Worm (Caenorhabditis elegans) whole organism, L4 larva: ENCODE data around the gene dnj-20.

Experiments
- D1046.2 ChIP-seq: fragments of 200-800 bp; sonication (Bioruptor generic); IDR thresholded peaks from 2 replicates; pipeline ENCODE4 v1.3.6; 2022; ENCODE audit warnings: missing genetic modification characterization, missing compliant biosample characterization
- F10B5.3 ChIP-seq: sonication (generic microtip); optimal IDR thresholded peaks from 2 replicates; lab custom pipeline; 2016; ENCODE audit warnings: mild to moderate bottlenecking, missing genetic modification characterization, missing compliant biosample characterization
- F44E2.7 ChIP-seq: fragments of 200-800 bp; sonication (Bioruptor generic); IDR thresholded peaks from 2 replicates; pipeline ENCODE4 v2.1.2; 2022; ENCODE audit warnings: missing genetic modification characterization, missing compliant biosample characterization
- R02D3.7 ChIP-seq: fragments of 150-350 bp; sonication (generic microtip); optimal IDR thresholded peaks from 3 replicates; lab custom pipeline; 2014; ENCODE audit warnings: missing biosample characterization, missing genetic modification characterization
- T20F7.1 ChIP-seq: fragments of 200-800 bp; sonication (Bioruptor generic); optimal IDR thresholded peaks from 2 replicates; lab custom pipeline; 2018; ENCODE audit warnings: mild to moderate bottlenecking, missing genetic modification characterization, missing compliant biosample characterization
- ZK546.5 ChIP-seq, 2 experiments: sonication (generic microtip); optimal IDR thresholded peaks; 2 replicates each; lab custom pipeline; 2017; ENCODE audit warnings: missing biosample characterization in 2 of 2, missing genetic modification characterization in 2 of 2
- aha-1 ChIP-seq: fragments of 150-350 bp; peaks from one replicate; lab custom pipeline; 2014; ENCODE audit warnings: missing biosample characterization, missing genetic modification characterization
- aly-2 ChIP-seq: sonication (generic microtip); optimal IDR thresholded peaks from 2 replicates; lab custom pipeline; 2018; ENCODE audit warnings: missing biosample characterization, missing genetic modification characterization
- ama-1 ChIP-seq: fragments of 150-350 bp; optimal IDR thresholded peaks from 2 replicates; lab custom pipeline; 2014; ENCODE audit warnings: inconsistent platforms, mixed read lengths
- ceh-32 ChIP-seq: sonication (generic microtip); optimal IDR thresholded peaks from 2 replicates; lab custom pipeline; 2016; ENCODE audit warnings: mild to moderate bottlenecking, missing genetic modification characterization, missing compliant biosample characterization; ENCODE audit not compliant: poor library complexity
- ceh-44 ChIP-seq: fragments of 200-800 bp; sonication (Bioruptor generic); IDR thresholded peaks from 2 replicates; pipeline ENCODE4 v1.3.6; 2022; ENCODE audit warnings: missing genetic modification reagents, missing genetic modification characterization, missing compliant biosample characterization
- ces-1 ChIP-seq: fragments of 150-350 bp; sonication (generic microtip); optimal IDR thresholded peaks from 4 replicates; lab custom pipeline; 2014; ENCODE audit warnings: missing biosample characterization, missing genetic modification reagents, missing genetic modification characterization
- cey-2 ChIP-seq: sonication (generic microtip); optimal IDR thresholded peaks from 3 replicates; lab custom pipeline; 2017; ENCODE audit warnings: missing genetic modification characterization, mild to moderate bottlenecking, missing compliant biosample characterization, antibody characterized with exemption, borderline replicate concordance; ENCODE audit not compliant: insufficient read depth
- daf-16 ChIP-seq, 3 experiments: sonication (generic microtip); optimal IDR thresholded peaks; 2 replicates each; lab custom pipeline; 2016 to 2017; ENCODE audit warnings: missing genetic modification characterization in 3 of 3, missing genetic modification reagents in 3 of 3, mild to moderate bottlenecking in 2 of 3, missing compliant biosample characterization in 2 of 3, missing biosample characterization in 1 of 3, moderate library complexity in 1 of 3
- daf-19 ChIP-seq: fragments of 200-800 bp; sonication (Bioruptor generic); conservative IDR thresholded peaks from 2 replicates; pipeline ENCODE4 v1.3.6; 2022; ENCODE audit warnings: missing genetic modification characterization, missing compliant biosample characterization
- dmd-6 ChIP-seq: fragments of 200-800 bp; sonication (Bioruptor generic); IDR thresholded peaks from 2 replicates; pipeline ENCODE4 v1.3.6; 2022; ENCODE audit warnings: missing genetic modification reagents, missing genetic modification characterization, missing compliant biosample characterization
- dpl-1 ChIP-seq: fragments of 150-350 bp; optimal IDR thresholded peaks from 2 replicates; lab custom pipeline; 2014; ENCODE audit warnings: missing biosample characterization, missing genetic modification reagents, missing genetic modification characterization
- dve-1 ChIP-seq: sonication (generic microtip); optimal IDR thresholded peaks from 2 replicates; lab custom pipeline; 2017; ENCODE audit warnings: antibody characterized with exemption, mild to moderate bottlenecking, missing genetic modification characterization, missing compliant biosample characterization; ENCODE audit not compliant: insufficient read depth
- fkh-10 ChIP-seq: fragments of 150-350 bp; optimal IDR thresholded peaks from 2 replicates; lab custom pipeline; 2014; ENCODE audit warnings: missing biosample characterization, missing genetic modification reagents, missing genetic modification characterization
- hlh-11 ChIP-seq: fragments of 200-800 bp; sonication (Bioruptor generic); optimal IDR thresholded peaks from 2 replicates; lab custom pipeline; 2018; ENCODE audit warnings: mild to moderate bottlenecking, missing genetic modification characterization, missing compliant biosample characterization
- hlh-30 ChIP-seq: sonication (generic microtip); optimal IDR thresholded peaks from 2 replicates; lab custom pipeline; 2017; ENCODE audit warnings: antibody characterized with exemption, mild to moderate bottlenecking, missing genetic modification characterization, missing compliant biosample characterization; ENCODE audit not compliant: insufficient read depth
- jun-1 ChIP-seq: fragments of 150-350 bp; optimal IDR thresholded peaks from 2 replicates; lab custom pipeline; 2014; ENCODE audit warnings: missing biosample characterization, missing genetic modification reagents, missing genetic modification characterization
- lim-7 ChIP-seq: fragments of 200-800 bp; sonication (Bioruptor generic); IDR thresholded peaks from 2 replicates; pipeline ENCODE4 v1.3.6; 2022; ENCODE audit warnings: missing genetic modification characterization, missing compliant biosample characterization
- lin-13 ChIP-seq: fragments of 150-350 bp; optimal IDR thresholded peaks from 2 replicates; lab custom pipeline; 2014; ENCODE audit warnings: missing biosample characterization, missing genetic modification reagents, missing genetic modification characterization
- lin-29 ChIP-seq: fragments of 200-800 bp; sonication (Bioruptor generic); IDR thresholded peaks from 2 replicates; pipeline ENCODE4 v1.3.6; 2022; ENCODE audit warnings: missing genetic modification reagents, missing genetic modification characterization, missing compliant biosample characterization
- lin-38 ChIP-seq: fragments of 200-800 bp; sonication (Bioruptor generic); IDR thresholded peaks from 2 replicates; pipeline ENCODE4 v1.3.6; 2022; ENCODE audit warnings: missing genetic modification reagents, missing genetic modification characterization, missing compliant biosample characterization
- madf-9 ChIP-seq: fragments of 200-800 bp; sonication (Bioruptor generic); conservative IDR thresholded peaks from 2 replicates; pipeline ENCODE4 v1.3.6; 2022; ENCODE audit warnings: missing genetic modification reagents, missing genetic modification characterization, missing compliant biosample characterization
- mdl-1 ChIP-seq, 2 experiments: fragments of 150-350 bp in 1 of 2; sonication (generic microtip) in 1 of 2; optimal IDR thresholded peaks; 2 replicates each; lab custom pipeline; 2014 to 2017; ENCODE audit warnings: missing biosample characterization in 2 of 2, missing genetic modification characterization in 2 of 2
- mep-1 ChIP-seq: fragments of 150-350 bp; sonication (generic microtip); optimal IDR thresholded peaks from 3 replicates; lab custom pipeline; 2014; ENCODE audit warnings: missing biosample characterization, missing genetic modification characterization
- mxl-3 ChIP-seq: fragments of 200-800 bp; sonication (Bioruptor generic); optimal IDR thresholded peaks from 2 replicates; lab custom pipeline; 2018; ENCODE audit warnings: mild to moderate bottlenecking, missing genetic modification characterization, missing compliant biosample characterization
- nhr-102 ChIP-seq: sonication (generic microtip); optimal IDR thresholded peaks from 2 replicates; lab custom pipeline; 2016; ENCODE audit warnings: mild to moderate bottlenecking, missing genetic modification characterization, moderate library complexity, missing compliant biosample characterization
- nhr-11 ChIP-seq: fragments of 150-350 bp; optimal IDR thresholded peaks from 2 replicates; lab custom pipeline; 2014; ENCODE audit warnings: missing biosample characterization, missing genetic modification characterization
- nhr-25 ChIP-seq: sonication (generic microtip); optimal IDR thresholded peaks from 2 replicates; lab custom pipeline; 2017; ENCODE audit warnings: missing genetic modification characterization, mild to moderate bottlenecking, missing compliant biosample characterization, antibody characterized with exemption, moderate library complexity, borderline replicate concordance; ENCODE audit not compliant: insufficient read depth
- nhr-28 ChIP-seq: fragments of 150-350 bp; optimal IDR thresholded peaks from 2 replicates; lab custom pipeline; 2014; ENCODE audit warnings: missing biosample characterization, missing genetic modification characterization
- nhr-41 ChIP-seq: fragments of 200-800 bp; sonication (Bioruptor generic); IDR thresholded peaks from 2 replicates; pipeline ENCODE4 v1.3.6; 2022; ENCODE audit warnings: missing genetic modification reagents, missing genetic modification characterization, missing compliant biosample characterization
- nhr-42 ChIP-seq: fragments of 200-800 bp; sonication (Bioruptor generic); IDR thresholded peaks from 2 replicates; pipeline ENCODE4 v1.3.6; 2022; ENCODE audit warnings: missing genetic modification characterization, missing compliant biosample characterization
- nhr-48 ChIP-seq: sonication (generic microtip); optimal IDR thresholded peaks from 2 replicates; lab custom pipeline; 2016; ENCODE audit warnings: mild to moderate bottlenecking, missing genetic modification characterization, missing compliant biosample characterization
- nhr-76 ChIP-seq: fragments of 150-350 bp; optimal IDR thresholded peaks from 2 replicates; lab custom pipeline; 2014; ENCODE audit warnings: missing biosample characterization, missing genetic modification characterization
- nhr-77 ChIP-seq: fragments of 150-350 bp; optimal IDR thresholded peaks from 2 replicates; lab custom pipeline; 2014; ENCODE audit warnings: missing biosample characterization, missing genetic modification characterization
- php-3 ChIP-seq: fragments of 200-800 bp; sonication (Bioruptor generic); IDR thresholded peaks from 2 replicates; pipeline ENCODE4 v1.3.6; 2022; ENCODE audit warnings: missing genetic modification reagents, missing genetic modification characterization, missing compliant biosample characterization
- pqm-1 ChIP-seq: sonication (generic microtip); optimal IDR thresholded peaks from 2 replicates; lab custom pipeline; 2017; ENCODE audit warnings: missing biosample characterization, missing genetic modification characterization
- rbr-2 ChIP-seq: sonication (generic microtip); optimal IDR thresholded peaks from 2 replicates; lab custom pipeline; 2016; ENCODE audit warnings: missing genotype, missing genetic modification characterization, missing compliant biosample characterization
- saeg-2 ChIP-seq: fragments of 200-800 bp; sonication (Bioruptor generic); IDR thresholded peaks from 2 replicates; pipeline ENCODE4 v1.3.6; 2022; ENCODE audit warnings: missing genetic modification reagents, missing genetic modification characterization, missing compliant biosample characterization
- skn-1 ChIP-seq: fragments of 150-350 bp; optimal IDR thresholded peaks from 2 replicates; lab custom pipeline; 2014; ENCODE audit warnings: missing biosample characterization, missing genetic modification characterization
- tra-1 ChIP-seq: fragments of 200-800 bp; sonication (Bioruptor generic); IDR thresholded peaks from 2 replicates; pipeline ENCODE4 v1.3.6; 2022; ENCODE audit warnings: missing genetic modification reagents, missing genetic modification characterization, missing compliant biosample characterization
- unc-62 ChIP-seq, 3 experiments: fragments of 150-350 bp in 1 of 3; sonication (generic microtip); optimal IDR thresholded peaks in 2 of 3; peaks in 1 of 3; 1 replicate in 1 of 3; 2 replicates in 2 of 3; lab custom pipeline; 2014 to 2017; ENCODE audit warnings: missing biosample characterization in 3 of 3, missing genetic modification characterization in 3 of 3, missing genetic modification reagents in 3 of 3, missing genotype in 1 of 3
- zfp-2 ChIP-seq: sonication (generic microtip); optimal IDR thresholded peaks from 2 replicates; lab custom pipeline; 2016; ENCODE audit warnings: mild to moderate bottlenecking, missing genetic modification characterization, missing compliant biosample characterization

Gene dnj-20

DNA sequence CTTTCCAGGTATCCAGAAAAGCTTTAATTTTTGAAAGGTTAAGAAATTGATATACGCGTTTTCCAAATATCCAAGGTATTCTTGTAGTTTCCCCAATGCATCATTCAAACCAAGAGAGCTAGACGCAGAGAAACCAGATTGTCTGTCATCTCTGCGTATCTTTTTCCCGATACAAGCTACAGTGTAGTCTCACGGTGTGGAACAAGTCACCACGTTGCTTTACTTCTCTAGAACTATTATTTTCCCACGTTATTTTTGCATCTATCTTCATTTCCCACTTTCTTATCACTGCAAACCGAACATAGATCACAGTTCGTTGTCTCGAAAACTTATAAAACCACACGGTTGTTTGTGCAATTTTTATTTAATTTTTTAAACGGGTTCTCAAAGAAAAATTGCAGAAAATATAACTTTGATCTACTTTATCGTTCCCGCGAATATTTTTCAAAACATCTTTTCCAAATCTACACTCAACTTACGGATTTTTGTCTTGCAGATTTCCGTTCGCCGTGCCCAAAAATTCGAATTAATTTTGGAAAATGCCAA lies 32.3 kb upstream of the dnj-20 start, which contains the start of gene gstk-1 (continued):
- TF ChIP-seq unc-62 (GFP tag; optimal IDR thresholded peaks at IDR 0.05 in 1 of 2; lab: Kevin White, UChicago) (peak in 1 of 2 experiments; percentile 3), unc-62 (tag; optimal IDR thresholded peaks at IDR 0.05; lab: Kevin White, UChicago) (no peak), nhr-48 (tag; lab: Kevin White, UChicago) (peak; percentile 67), hlh-11 (tag; lab: Kevin White, UChicago) (peak; percentile 68), saeg-2 (GFP tag; lab: Robert Waterston, UW) (no peak), fkh-10 (no peak), dve-1 (tag; lab: Kevin White, UChicago) (peak; percentile 58), tra-1 (no peak), dpl-1 (GFP tag; lab: Kevin White, UChicago) (no peak), ces-1 (GFP tag; lab: Kevin White, UChicago) (no peak), pqm-1 (tag; lab: Kevin White, UChicago) (peak; percentile 22), lin-13 (peak; percentile 84), madf-9 (GFP tag; lab: Robert Waterston, UW) (no peak), nhr-76 (tag; lab: Kevin White, UChicago) (no peak), lin-29 (no peak), nhr-102 (tag; lab: Kevin White, UChicago) (peak; percentile 36), aly-2 (tag; lab: Kevin White, UChicago) (no peak), ceh-32 (no peak), nhr-25 (tag; lab: Kevin White, UChicago) (no peak), rbr-2 (tag; lab: Kevin White, UChicago) (no peak), aha-1 (tag; lab: Kevin White, UChicago) (peak; percentile 2), nhr-42 (GFP tag; lab: Robert Waterston, UW) (no peak), R02D3.7 (tag; lab: Kevin White, UChicago) (no peak), nhr-41 (no peak), T20F7.1 (peak; percentile 16), ZK546.5 (tag; optimal IDR thresholded peaks at IDR 0.05; lab: Kevin White, UChicago) (no peak), F44E2.7 (no peak), lim-7 (GFP tag; lab: Robert Waterston, UW) (no peak), mdl-1 (tag; optimal IDR thresholded peaks at IDR 0.05; lab: Kevin White, UChicago) (peak in 1 of 2 experiments; percentile 60), daf-19 (no peak), mxl-3 (peak; percentile 98), lin-38 (GFP tag; lab: Robert Waterston, UW) (no peak), mep-1 (tag; lab: Kevin White, UChicago) (peak; percentile 30), D1046.2 (GFP tag; lab: Robert Waterston, UW) (no peak), ceh-44 (GFP tag; lab: Robert Waterston, UW) (no peak), cey-2 (no peak), zfp-2 (tag; lab: Kevin White, UChicago) (no peak), ama-1 (no peak), php-3 (GFP tag; lab: Robert Waterston, UW) (peak; percentile 55; the same call in 1 of the 2 replicates), skn-1 (no peak), nhr-28 (peak; percentile 62), F10B5.3 (tag; lab: Kevin White, UChicago) (no peak), nhr-77 (tag; lab: Kevin White, UChicago) (no peak), daf-16 (GFP tag; optimal IDR thresholded peaks at IDR 0.05; lab: Kevin White, UChicago) (no peak), daf-16 (tag; optimal IDR thresholded peaks at IDR 0.05; lab: Kevin White, UChicago) (peak; percentile 65), nhr-11 (tag; lab: Kevin White, UChicago) (no peak), jun-1 (no peak), dmd-6 (GFP tag; lab: Robert Waterston, UW) (peak; percentile 90), hlh-30 (tag; lab: Kevin White, UChicago) (no peak)
